Fruit fly (Drosophila melanogaster) whole organism, prepupa: Measurements from ENCODE around the gene CG13700.

Source experiments
- Blimp-1 ChIP-seq: fragments of 200-800 bp; sonication (Bioruptor generic); optimal IDR thresholded peaks from 3 replicates; lab custom pipeline; 2017; ENCODE audit warnings: missing biosample characterization, missing genetic modification characterization, mild to moderate bottlenecking, moderate library complexity, missing genetic modification reagents
- CG10631 ChIP-seq: fragments of 200-800 bp; sonication (Bioruptor generic); optimal IDR thresholded peaks from 2 replicates; lab custom pipeline; 2016; ENCODE audit warnings: missing biosample characterization, missing genetic modification characterization
- CG10669 ChIP-seq: fragments of 200-800 bp; sonication (Bioruptor generic); optimal IDR thresholded peaks from 3 replicates; lab custom pipeline; 2018; ENCODE audit warnings: missing biosample characterization, mild to moderate bottlenecking, missing genetic modification characterization, moderate library complexity
- CG11294 ChIP-seq: fragments of 200-800 bp; sonication (Bioruptor generic); IDR thresholded peaks from 2 replicates; pipeline ENCODE4 v1.3.6; 2022; ENCODE audit warnings: missing biosample characterization, missing genetic modification characterization
- CG11762 ChIP-seq: fragments of 200-800 bp; sonication (Bioruptor generic); optimal IDR thresholded peaks from 3 replicates; lab custom pipeline; 2016; ENCODE audit warnings: missing biosample characterization, missing genetic modification characterization; ENCODE audit not compliant: insufficient read depth
- CG11902 ChIP-seq: fragments of 200-800 bp; sonication (Bioruptor generic); optimal IDR thresholded peaks from 3 replicates; lab custom pipeline; 2016; ENCODE audit warnings: missing biosample characterization, missing genetic modification characterization
- CG16779 ChIP-seq: fragments of 200-800 bp; sonication (Bioruptor generic); optimal IDR thresholded peaks from 3 replicates; lab custom pipeline; 2017; ENCODE audit warnings: missing biosample characterization, mild to moderate bottlenecking, missing genetic modification characterization
- CG3032 ChIP-seq: fragments of 200-800 bp; optimal IDR thresholded peaks from 2 replicates; lab custom pipeline; 2019; ENCODE audit warnings: missing biosample characterization, mild to moderate bottlenecking, missing genetic modification characterization, moderate library complexity
- CG34406 ChIP-seq: fragments of 200-800 bp; sonication (Bioruptor generic); optimal IDR thresholded peaks from 3 replicates; lab custom pipeline; 2016; ENCODE audit warnings: missing biosample characterization, missing genetic modification characterization
- CG4318 ChIP-seq: fragments of 200-800 bp; sonication (Bioruptor generic); optimal IDR thresholded peaks from 3 replicates; lab custom pipeline; 2017; ENCODE audit warnings: missing biosample characterization, mild to moderate bottlenecking, missing genetic modification characterization
- CG6792 ChIP-seq: fragments of 200-800 bp; sonication (Bioruptor generic); optimal IDR thresholded peaks from 3 replicates; lab custom pipeline; 2016; ENCODE audit warnings: missing biosample characterization, missing genetic modification characterization
- CG6808 ChIP-seq: fragments of 200-800 bp; sonication (Bioruptor generic); optimal IDR thresholded peaks from 3 replicates; lab custom pipeline; 2017; ENCODE audit warnings: missing biosample characterization, missing genetic modification characterization, mild to moderate bottlenecking, moderate library complexity, missing genetic modification reagents
- CG8319 ChIP-seq: fragments of 200-800 bp; sonication (Bioruptor generic); optimal IDR thresholded peaks from 3 replicates; lab custom pipeline; 2016; ENCODE audit warnings: missing biosample characterization, missing genetic modification characterization
- CG8632 ChIP-seq: fragments of 200-800 bp; sonication (Bioruptor generic); optimal IDR thresholded peaks from 3 replicates; lab custom pipeline; 2016; ENCODE audit warnings: missing biosample characterization, missing genetic modification characterization
- CG9139 ChIP-seq: fragments of 200-800 bp; sonication (Bioruptor generic); optimal IDR thresholded peaks from 3 replicates; lab custom pipeline; 2017; ENCODE audit warnings: missing biosample characterization, mild to moderate bottlenecking, missing genetic modification characterization
- Eip78C ChIP-seq: fragments of 200-800 bp; sonication (Bioruptor generic); peaks from one replicate; lab custom pipeline; 2016; ENCODE audit warnings: missing biosample characterization, missing genetic modification characterization
- Eip93F ChIP-seq: fragments of 200-800 bp; sonication (Bioruptor generic); optimal IDR thresholded peaks from 2 replicates; lab custom pipeline; 2016; ENCODE audit warnings: missing biosample characterization, mild to moderate bottlenecking, missing genetic modification characterization
- Ets21C ChIP-seq: fragments of 200-800 bp; sonication (Bioruptor generic); optimal IDR thresholded peaks from 3 replicates; lab custom pipeline; 2016; ENCODE audit warnings: missing biosample characterization, missing genetic modification characterization
- Ets96B ChIP-seq: fragments of 200-800 bp; optimal IDR thresholded peaks from 2 replicates; lab custom pipeline; 2019; ENCODE audit warnings: missing biosample characterization, mild to moderate bottlenecking, missing genetic modification characterization, moderate library complexity
- Hr4 ChIP-seq: fragments of 200-800 bp; sonication (Bioruptor generic); optimal IDR thresholded peaks from 3 replicates; lab custom pipeline; 2016; ENCODE audit warnings: missing biosample characterization, missing genetic modification characterization
- Met ChIP-seq: fragments of 200-800 bp; sonication (Bioruptor generic); optimal IDR thresholded peaks from 3 replicates; lab custom pipeline; 2016; ENCODE audit warnings: missing biosample characterization, missing genetic modification characterization
- OdsH ChIP-seq: fragments of 200-800 bp; sonication (Bioruptor generic); optimal IDR thresholded peaks from 3 replicates; lab custom pipeline; 2016; ENCODE audit warnings: missing biosample characterization, missing genetic modification characterization
- Smox ChIP-seq: fragments of 200-800 bp; sonication (Bioruptor generic); optimal IDR thresholded peaks from 3 replicates; lab custom pipeline; 2016; ENCODE audit warnings: missing biosample characterization, missing genetic modification characterization
- Sox102F ChIP-seq: fragments of 200-800 bp; sonication (Bioruptor generic); optimal IDR thresholded peaks from 2 replicates; lab custom pipeline; 2016; ENCODE audit warnings: missing biosample characterization, mild to moderate bottlenecking, missing genetic modification characterization
- Sox14 ChIP-seq: fragments of 200-800 bp; sonication (Bioruptor generic); optimal IDR thresholded peaks from 3 replicates; lab custom pipeline; 2016; ENCODE audit warnings: missing biosample characterization, missing genetic modification characterization
- Sox15 ChIP-seq: fragments of 200-800 bp; sonication (Bioruptor generic); optimal IDR thresholded peaks from 3 replicates; lab custom pipeline; 2016; ENCODE audit warnings: missing biosample characterization, missing genetic modification characterization
- cyc ChIP-seq: fragments of 200-800 bp; sonication (Bioruptor generic); optimal IDR thresholded peaks from 3 replicates; lab custom pipeline; 2016; ENCODE audit warnings: missing biosample characterization, missing genetic modification characterization
- dac ChIP-seq: fragments of 200-800 bp; sonication (Bioruptor generic); optimal IDR thresholded peaks from 2 replicates; lab custom pipeline; 2017; ENCODE audit warnings: missing biosample characterization, mild to moderate bottlenecking, missing genetic modification characterization
- dsx ChIP-seq: fragments of 200-800 bp; optimal IDR thresholded peaks from 3 replicates; lab custom pipeline; 2019; ENCODE audit warnings: missing biosample characterization, mild to moderate bottlenecking, missing genetic modification characterization, moderate library complexity; ENCODE audit not compliant: poor library complexity, severe bottlenecking
- esn ChIP-seq: fragments of 200-800 bp; sonication (Bioruptor generic); optimal IDR thresholded peaks from 2 replicates; lab custom pipeline; 2016; ENCODE audit warnings: missing biosample characterization, mild to moderate bottlenecking, missing genetic modification characterization, moderate library complexity
- fd85E ChIP-seq: fragments of 200-800 bp; sonication (Bioruptor generic); optimal IDR thresholded peaks from 3 replicates; lab custom pipeline; 2016; ENCODE audit warnings: missing biosample characterization, missing genetic modification characterization
- lz ChIP-seq: fragments of 200-800 bp; sonication (Bioruptor generic); optimal IDR thresholded peaks from 3 replicates; lab custom pipeline; 2016; ENCODE audit warnings: missing biosample characterization, missing genetic modification characterization
- net ChIP-seq: fragments of 200-800 bp; sonication (Bioruptor generic); optimal IDR thresholded peaks from 3 replicates; lab custom pipeline; 2016; ENCODE audit warnings: missing biosample characterization, missing genetic modification characterization
- pdm3 ChIP-seq: fragments of 200-800 bp; sonication (Bioruptor generic); optimal IDR thresholded peaks from 3 replicates; lab custom pipeline; 2016; ENCODE audit warnings: missing biosample characterization, missing genetic modification characterization
- salr ChIP-seq, 2 experiments: fragments of 200-800 bp; sonication (Bioruptor generic); optimal IDR thresholded peaks; 3 replicates each; lab custom pipeline; 2016 to 2018; ENCODE audit warnings: missing biosample characterization in 2 of 2, missing genetic modification characterization in 2 of 2, mild to moderate bottlenecking in 1 of 2
- spab ChIP-seq: fragments of 200-800 bp; sonication (Bioruptor generic); optimal IDR thresholded peaks from 2 replicates; lab custom pipeline; 2017; ENCODE audit warnings: missing biosample characterization, mild to moderate bottlenecking, missing genetic modification characterization, missing genetic modification reagents
- svp ChIP-seq: fragments of 200-800 bp; sonication (Bioruptor generic); peaks from one replicate; lab custom pipeline; 2016; ENCODE audit warnings: missing biosample characterization, missing genetic modification characterization
- topi ChIP-seq: fragments of 200-800 bp; sonication (Bioruptor generic); optimal IDR thresholded peaks from 3 replicates; lab custom pipeline; 2016; ENCODE audit warnings: missing biosample characterization, missing genetic modification characterization

CG13700 gene

dm6 chr3L:18348664-18349063 is 47.6 kb upstream of the CG13700 start (continued):
- no peak for TF ChIP-seq CG9139 (GFP tag; lab: Kevin White, UChicago)
- TF ChIP-seq Smox: peak; percentile 42
- peak; percentile 36 for TF ChIP-seq Sox102F (GFP tag; lab: Kevin White, UChicago)
- TF ChIP-seq Hr4 (GFP tag; lab: Kevin White, UChicago): no peak
- TF ChIP-seq CG11762 (GFP tag; lab: Kevin White, UChicago): no peak
- TF ChIP-seq topi (GFP tag; lab: Kevin White, UChicago): peak; percentile 43
- TF ChIP-seq spab: no peak
- no peak for TF ChIP-seq Ets21C
- no peak for TF ChIP-seq CG8319 (GFP tag; lab: Kevin White, UChicago)
- no peak for TF ChIP-seq Sox14 (GFP tag; lab: Kevin White, UChicago)

dm6 chr3L:18348040-18348439 is 47.0 kb upstream of the CG13700 start:
- TF ChIP-seq dsx (no peak), dac (GFP tag; lab: Kevin White, UChicago) (no peak), CG3032 (tag; lab: Kevin White, UChicago) (no peak), Eip93F (GFP tag; lab: Kevin White, UChicago) (no peak), CG6792 (no peak), CG10631 (GFP tag; lab: Kevin White, UChicago) (no peak), Blimp-1 (GFP tag; lab: Kevin White, UChicago) (no peak), net (GFP tag; lab: Kevin White, UChicago) (no peak), CG16779 (no peak), salr (GFP tag; optimal IDR thresholded peaks at IDR 0.05; lab: Kevin White, UChicago) (no peak), topi (GFP tag; lab: Kevin White, UChicago) (no peak), CG34406 (no peak), lz (GFP tag; lab: Kevin White, UChicago) (no peak), CG11294 (GFP tag; lab: Robert Waterston, UW) (no peak), Met (GFP tag; lab: Kevin White, UChicago) (no peak), Eip78C (GFP tag; lab: Kevin White, UChicago) (no peak), CG10669 (no peak)

- TF ChIP-seq lz (GFP tag; lab: Kevin White, UChicago) (no peak), Eip78C (GFP tag; lab: Kevin White, UChicago) (peak; percentile 4), CG8632 (GFP tag; lab: Kevin White, UChicago) (no peak), Ets96B (tag; lab: Kevin White, UChicago) (no peak)
Observed at dm6 chr3L:18344957-18345356, 43.9 kb upstream of the CG13700 start.

- TF ChIP-seq svp (GFP tag; lab: Kevin White, UChicago) (peak; percentile 58), CG10631 (GFP tag; lab: Kevin White, UChicago) (peak; percentile 19), Sox14 (GFP tag; lab: Kevin White, UChicago) (peak; percentile 23), CG4318 (GFP tag; lab: Kevin White, UChicago) (no peak)
Observed at dm6 chr3L:18334253-18334652, 33.2 kb upstream of the CG13700 start.

- TF ChIP-seq cyc (GFP tag; lab: Kevin White, UChicago) (no peak), CG11294 (GFP tag; lab: Robert Waterston, UW) (no peak), fd85E (GFP tag; lab: Kevin White, UChicago) (no peak)
Observed at dm6 chr3L:18329077-18329476, 28.0 kb upstream of the CG13700 start.

- no peak for TF ChIP-seq CG9139 (GFP tag; lab: Kevin White, UChicago)
- no peak for TF ChIP-seq CG6808
- no peak for TF ChIP-seq esn
- no peak for TF ChIP-seq Sox15 (GFP tag; lab: Kevin White, UChicago)
- TF ChIP-seq CG11762 (GFP tag; lab: Kevin White, UChicago): no peak
- TF ChIP-seq pdm3 (GFP tag; lab: Kevin White, UChicago): no peak
- TF ChIP-seq Met (GFP tag; lab: Kevin White, UChicago): no peak
- TF ChIP-seq CG11902 (GFP tag; lab: Kevin White, UChicago): no peak
- no peak for TF ChIP-seq OdsH (GFP tag; lab: Kevin White, UChicago)
- no peak for TF ChIP-seq fd85E (GFP tag; lab: Kevin White, UChicago)
- TF ChIP-seq Smox: no peak
- TF ChIP-seq net (GFP tag; lab: Kevin White, UChicago): no peak
- no peak for TF ChIP-seq Hr4 (GFP tag; lab: Kevin White, UChicago)
Observed at dm6 chr3L:18316012-18316411, 15.0 kb upstream of the CG13700 start.
